Fruit fly (Drosophila melanogaster): ENCODE data around the gene Adk2.

Adk2 gene

DNA sequence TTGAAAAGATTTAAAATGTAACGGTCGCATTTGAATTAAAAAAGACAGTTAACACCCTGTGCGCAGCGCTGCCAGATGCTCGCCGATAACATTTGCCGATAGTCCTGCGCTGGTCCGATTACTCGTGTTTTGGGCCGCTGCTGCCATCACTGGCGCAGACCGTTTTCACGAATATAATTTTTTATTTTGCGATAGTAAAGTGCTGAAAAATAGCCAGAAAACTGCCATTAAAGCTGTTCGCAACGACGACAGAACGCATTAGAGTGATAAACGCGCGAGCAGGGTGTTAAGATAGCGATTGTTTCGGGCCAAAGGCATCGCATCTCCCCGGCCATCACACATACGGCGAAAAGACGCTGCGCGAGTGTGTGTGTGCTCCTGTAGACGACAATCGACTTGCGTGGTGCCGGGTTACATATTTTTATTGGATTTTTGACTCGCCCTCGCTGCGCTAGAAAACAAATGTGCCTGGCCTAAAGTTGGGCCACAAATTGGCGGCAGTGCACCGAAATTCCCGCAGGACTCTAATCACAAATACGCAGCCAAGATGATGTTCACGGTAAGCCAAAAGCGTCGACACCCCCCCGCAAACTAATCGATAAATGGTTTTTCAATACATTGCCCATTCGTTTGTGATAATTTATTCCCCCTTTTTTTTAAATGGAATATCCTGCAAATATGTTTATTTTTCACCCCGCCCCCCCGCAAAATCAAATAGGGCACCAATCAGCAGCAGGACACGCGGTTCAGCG, 14.4 kb upstream of the Adk2 start, which contains the start of gene Srrm1 (continued):
- no peak for TF ChIP-seq nom (GFP tag; optimal IDR thresholded peaks at IDR 0.05)
- TF ChIP-seq CG11560 (tag; IDR thresholded peaks at IDR 0.05), result peak; percentile 51; the same call in 2 of the 3 replicates
- peak; percentile 78 for TF ChIP-seq Sin3A (optimal IDR thresholded peaks at IDR 0.05)
- peak; percentile 64 for TF ChIP-seq HLH54F (GFP tag; optimal IDR thresholded peaks at IDR 0.05)
- peak; percentile 67 for TF ChIP-seq CTCF (GFP tag; optimal IDR thresholded peaks at IDR 0.05)
- no peak for TF ChIP-seq scrt (GFP tag; optimal IDR thresholded peaks at IDR 0.05)
- TF ChIP-seq inv (GFP tag; IDR thresholded peaks at IDR 0.05; ENCODE audit: partially characterized antibody), result peak; percentile 92
- TF ChIP-seq BEAF-32 (GFP tag; optimal IDR thresholded peaks at IDR 0.05), result peak; percentile 97
- TF ChIP-seq Adf1 (GFP tag; IDR thresholded peaks at IDR 0.05), result peak; percentile 65
- TF ChIP-seq hb (GFP tag; IDR thresholded peaks at IDR 0.05; ENCODE audit: partially characterized antibody), result peak; percentile 90
- no peak for TF ChIP-seq tap (tag; optimal IDR thresholded peaks at IDR 0.05)
- 0 out of 3 replicates have a peak, but pooled peaks have one; percentile 23 for TF ChIP-seq B-H1 (GFP tag; IDR thresholded peaks at IDR 0.05)
- peak; percentile 83 for TF ChIP-seq CG12659 (GFP tag; optimal IDR thresholded peaks at IDR 0.05)
- TF ChIP-seq CG6765 (GFP tag; optimal IDR thresholded peaks at IDR 0.05), result no peak
- TF ChIP-seq Pdp1 (GFP tag; optimal IDR thresholded peaks at IDR 0.05), result peak; percentile 36 to 53
- peak; percentile 70 for TF ChIP-seq CG2129 (GFP tag; IDR thresholded peaks at IDR 0.05; ENCODE audit: partially characterized antibody)
- peak; percentile 59 for TF ChIP-seq CG30403 (GFP tag; optimal IDR thresholded peaks at IDR 0.05)
- TF ChIP-seq Xrp1 (GFP tag; IDR thresholded peaks at IDR 0.05), result 0 out of 2 replicates have a peak, but pooled peaks have one; percentile 10
- TF ChIP-seq CG17361 (GFP tag; IDR thresholded peaks at IDR 0.05), result peak; percentile 48; the same call in 1 of the 3 replicates
- TF ChIP-seq Usf (GFP tag; optimal IDR thresholded peaks at IDR 0.05), result no peak
- peak; percentile 69; the same call in 1 of the 4 replicates for TF ChIP-seq chinmo (GFP tag; IDR thresholded peaks at IDR 0.05; ENCODE audit: partially characterized antibody)
- peak; percentile 88 for TF ChIP-seq Scr (GFP tag; IDR thresholded peaks at IDR 0.05; ENCODE audit: partially characterized antibody)
- TF ChIP-seq sna (GFP tag; IDR thresholded peaks at IDR 0.05; ENCODE audit: partially characterized antibody), result peak; percentile 79; the same call in 1 of the 2 replicates
- peak; percentile 3 for TF ChIP-seq CG18599 (GFP tag; optimal IDR thresholded peaks at IDR 0.05)
- TF ChIP-seq tin (GFP tag; optimal IDR thresholded peaks at IDR 0.05), result peak; percentile 34
- TF ChIP-seq Camta (GFP tag; optimal IDR thresholded peaks at IDR 0.05), result peak; percentile 38
- TF ChIP-seq Xbp1 (GFP tag; optimal IDR thresholded peaks at IDR 0.05), result peak; percentile 53
- peak; percentile 39 for TF ChIP-seq ftz-f1 (GFP tag; optimal IDR thresholded peaks at IDR 0.05)
- peak; percentile 87 for TF ChIP-seq hbn (GFP tag; IDR thresholded peaks at IDR 0.05; ENCODE audit: partially characterized antibody)
- peak; percentile 41 for TF ChIP-seq ind (GFP tag; optimal IDR thresholded peaks at IDR 0.05)
- TF ChIP-seq CG11456 (GFP tag; IDR thresholded peaks at IDR 0.05), result peak; percentile 17; the same call in 1 of the 3 replicates
- TF ChIP-seq Nf-YB (GFP tag; optimal IDR thresholded peaks at IDR 0.05), result no peak
- TF ChIP-seq Hmr (GFP tag; optimal IDR thresholded peaks at IDR 0.05), result peak; percentile 45
- TF ChIP-seq CG5245 (GFP tag; optimal IDR thresholded peaks at IDR 0.05), result peak; percentile 4
- peak; percentile 46 for TF ChIP-seq CG4282 (GFP tag; optimal IDR thresholded peaks at IDR 0.05)
- TF ChIP-seq CG12104 (GFP tag; optimal IDR thresholded peaks at IDR 0.05), result no peak
- peak; percentile 30 for TF ChIP-seq Atf3 (GFP tag; optimal IDR thresholded peaks at IDR 0.05)
- TF ChIP-seq CG33557 (GFP tag; optimal IDR thresholded peaks at IDR 0.05), result peak; percentile 38
- peak; percentile 38 for TF ChIP-seq pum (GFP tag; optimal IDR thresholded peaks at IDR 0.05)
- TF ChIP-seq Neu2 (GFP tag; optimal IDR thresholded peaks at IDR 0.05; ENCODE audit: borderline replicate concordance), result peak; percentile 33
- peak; percentile 11 for TF ChIP-seq CG1792 (GFP tag; optimal IDR thresholded peaks at IDR 0.05)
- peak; percentile 25 for TF ChIP-seq CG10654 (GFP tag; optimal IDR thresholded peaks at IDR 0.05)
- TF ChIP-seq CG10366 (GFP tag; IDR thresholded peaks at IDR 0.05), result no peak
- peak; percentile 85 for TF ChIP-seq CG17186 (GFP tag; optimal IDR thresholded peaks at IDR 0.05)
- no peak for TF ChIP-seq CG3407 (GFP tag; optimal IDR thresholded peaks at IDR 0.05)
- TF ChIP-seq Lhr (GFP tag; optimal IDR thresholded peaks at IDR 0.05), result peak; percentile 76
- TF ChIP-seq CG31441 (GFP tag; IDR thresholded peaks at IDR 0.05), result 0 out of 2 replicates have a peak, but pooled peaks have one; percentile 21
- TF ChIP-seq Hr51 (GFP tag; optimal IDR thresholded peaks at IDR 0.05), result peak in 1 of 2 experiments; percentile 48
